Fruit fly (Drosophila melanogaster) whole organism, prepupa: ENCODE data around the gene Pfdn5.

Experiments used
- CG11294 ChIP-seq: fragments of 200-800 bp; sonication (Bioruptor generic); IDR thresholded peaks from 2 replicates; pipeline ENCODE4 v1.3.6; 2022; ENCODE audit warnings: missing biosample characterization, missing genetic modification characterization
- CG11902 ChIP-seq: fragments of 200-800 bp; sonication (Bioruptor generic); optimal IDR thresholded peaks from 3 replicates; lab custom pipeline; 2016; ENCODE audit warnings: missing biosample characterization, missing genetic modification characterization
- CG15336 ChIP-seq: fragments of 200-800 bp; sonication (Bioruptor generic); IDR thresholded peaks from 2 replicates; pipeline ENCODE4 v1.3.6; 2022; ENCODE audit warnings: missing biosample characterization, missing genetic modification characterization
- CG16779 ChIP-seq: fragments of 200-800 bp; sonication (Bioruptor generic); optimal IDR thresholded peaks from 3 replicates; lab custom pipeline; 2017; ENCODE audit warnings: missing biosample characterization, mild to moderate bottlenecking, missing genetic modification characterization
- CG31627 ChIP-seq: fragments of 200-800 bp; sonication (Bioruptor generic); optimal IDR thresholded peaks from 3 replicates; lab custom pipeline; 2016; ENCODE audit warnings: missing biosample characterization, missing genetic modification characterization
- CG32006 ChIP-seq: fragments of 200-800 bp; sonication (Bioruptor generic); optimal IDR thresholded peaks from 3 replicates; lab custom pipeline; 2017; ENCODE audit warnings: missing biosample characterization, mild to moderate bottlenecking, missing genetic modification characterization
- CG34406 ChIP-seq: fragments of 200-800 bp; sonication (Bioruptor generic); optimal IDR thresholded peaks from 3 replicates; lab custom pipeline; 2016; ENCODE audit warnings: missing biosample characterization, missing genetic modification characterization
- CG3919 ChIP-seq: fragments of 200-800 bp; sonication (Bioruptor generic); optimal IDR thresholded peaks from 3 replicates; lab custom pipeline; 2016; ENCODE audit warnings: missing biosample characterization, missing genetic modification characterization
- CG4318 ChIP-seq: fragments of 200-800 bp; sonication (Bioruptor generic); optimal IDR thresholded peaks from 3 replicates; lab custom pipeline; 2017; ENCODE audit warnings: missing biosample characterization, mild to moderate bottlenecking, missing genetic modification characterization
- CG6163 ChIP-seq: fragments of 200-800 bp; sonication (Bioruptor generic); IDR thresholded peaks from 3 replicates; pipeline ENCODE4 v1.3.6; 2022; ENCODE audit warnings: missing biosample characterization, missing genetic modification characterization
- CG6276 ChIP-seq: fragments of 200-800 bp; sonication (Bioruptor generic); optimal IDR thresholded peaks from 2 replicates; lab custom pipeline; 2017; ENCODE audit warnings: missing biosample characterization, mild to moderate bottlenecking, missing genetic modification characterization
- CG6792 ChIP-seq: fragments of 200-800 bp; sonication (Bioruptor generic); optimal IDR thresholded peaks from 3 replicates; lab custom pipeline; 2016; ENCODE audit warnings: missing biosample characterization, missing genetic modification characterization
- CG6808 ChIP-seq: fragments of 200-800 bp; sonication (Bioruptor generic); optimal IDR thresholded peaks from 3 replicates; lab custom pipeline; 2017; ENCODE audit warnings: missing biosample characterization, missing genetic modification characterization, mild to moderate bottlenecking, moderate library complexity, missing genetic modification reagents
- CG7368 ChIP-seq: fragments of 200-800 bp; sonication (Bioruptor generic); optimal IDR thresholded peaks from 3 replicates; lab custom pipeline; 2016; ENCODE audit warnings: missing biosample characterization, missing genetic modification characterization
- CG8119 ChIP-seq: fragments of 200-800 bp; sonication (Bioruptor generic); IDR thresholded peaks from 3 replicates; pipeline ENCODE4 v1.3.6; 2022; ENCODE audit warnings: missing biosample characterization, missing genetic modification characterization
- CG9139 ChIP-seq: fragments of 200-800 bp; sonication (Bioruptor generic); optimal IDR thresholded peaks from 3 replicates; lab custom pipeline; 2017; ENCODE audit warnings: missing biosample characterization, mild to moderate bottlenecking, missing genetic modification characterization
- Eip75B ChIP-seq: fragments of 200-800 bp; sonication (Bioruptor generic); optimal IDR thresholded peaks from 3 replicates; lab custom pipeline; 2016; ENCODE audit warnings: missing biosample characterization, missing genetic modification characterization
- Eip78C ChIP-seq: fragments of 200-800 bp; sonication (Bioruptor generic); peaks from one replicate; lab custom pipeline; 2016; ENCODE audit warnings: missing biosample characterization, missing genetic modification characterization
- Eip93F ChIP-seq: fragments of 200-800 bp; sonication (Bioruptor generic); optimal IDR thresholded peaks from 2 replicates; lab custom pipeline; 2016; ENCODE audit warnings: missing biosample characterization, mild to moderate bottlenecking, missing genetic modification characterization
- Gug ChIP-seq: fragments of 200-800 bp; sonication (Bioruptor generic); IDR thresholded peaks from 2 replicates; pipeline ENCODE4 v1.3.6; 2022; ENCODE audit warnings: missing biosample characterization, missing genetic modification characterization
- Hr38 ChIP-seq: sonication (Bioruptor generic); optimal IDR thresholded peaks from 2 replicates; lab custom pipeline; 2016; ENCODE audit warnings: missing biosample characterization, missing genetic modification characterization
- Hr39 ChIP-seq: fragments of 200-800 bp; sonication (Bioruptor generic); optimal IDR thresholded peaks from 2 replicates; lab custom pipeline; 2016; ENCODE audit warnings: missing biosample characterization, missing genetic modification characterization
- Hr4 ChIP-seq: fragments of 200-800 bp; sonication (Bioruptor generic); optimal IDR thresholded peaks from 3 replicates; lab custom pipeline; 2016; ENCODE audit warnings: missing biosample characterization, missing genetic modification characterization
- Met ChIP-seq: fragments of 200-800 bp; sonication (Bioruptor generic); optimal IDR thresholded peaks from 3 replicates; lab custom pipeline; 2016; ENCODE audit warnings: missing biosample characterization, missing genetic modification characterization
- Smox ChIP-seq: fragments of 200-800 bp; sonication (Bioruptor generic); optimal IDR thresholded peaks from 3 replicates; lab custom pipeline; 2016; ENCODE audit warnings: missing biosample characterization, missing genetic modification characterization
- Sox14 ChIP-seq: fragments of 200-800 bp; sonication (Bioruptor generic); optimal IDR thresholded peaks from 3 replicates; lab custom pipeline; 2016; ENCODE audit warnings: missing biosample characterization, missing genetic modification characterization
- cyc ChIP-seq: fragments of 200-800 bp; sonication (Bioruptor generic); optimal IDR thresholded peaks from 3 replicates; lab custom pipeline; 2016; ENCODE audit warnings: missing biosample characterization, missing genetic modification characterization
- dsx ChIP-seq: fragments of 200-800 bp; optimal IDR thresholded peaks from 3 replicates; lab custom pipeline; 2019; ENCODE audit warnings: missing biosample characterization, mild to moderate bottlenecking, missing genetic modification characterization, moderate library complexity; ENCODE audit not compliant: poor library complexity, severe bottlenecking
- eg ChIP-seq: fragments of 200-800 bp; sonication (Bioruptor generic); IDR thresholded peaks from 3 replicates; pipeline ENCODE4 v1.3.6; 2022; ENCODE audit warnings: missing biosample characterization, missing genetic modification characterization
- esn ChIP-seq: fragments of 200-800 bp; sonication (Bioruptor generic); optimal IDR thresholded peaks from 2 replicates; lab custom pipeline; 2016; ENCODE audit warnings: missing biosample characterization, mild to moderate bottlenecking, missing genetic modification characterization, moderate library complexity
- fkh ChIP-seq: fragments of 200-800 bp; sonication (Bioruptor generic); optimal IDR thresholded peaks from 3 replicates; lab custom pipeline; 2017; ENCODE audit warnings: missing biosample characterization, mild to moderate bottlenecking, missing genetic modification characterization, moderate library complexity
- lz ChIP-seq: fragments of 200-800 bp; sonication (Bioruptor generic); optimal IDR thresholded peaks from 3 replicates; lab custom pipeline; 2016; ENCODE audit warnings: missing biosample characterization, missing genetic modification characterization
- net ChIP-seq: fragments of 200-800 bp; sonication (Bioruptor generic); optimal IDR thresholded peaks from 3 replicates; lab custom pipeline; 2016; ENCODE audit warnings: missing biosample characterization, missing genetic modification characterization
- pdm3 ChIP-seq: fragments of 200-800 bp; sonication (Bioruptor generic); optimal IDR thresholded peaks from 3 replicates; lab custom pipeline; 2016; ENCODE audit warnings: missing biosample characterization, missing genetic modification characterization
- salr ChIP-seq, 2 experiments: fragments of 200-800 bp; sonication (Bioruptor generic); optimal IDR thresholded peaks; 3 replicates each; lab custom pipeline; 2016 to 2018; ENCODE audit warnings: missing biosample characterization in 2 of 2, missing genetic modification characterization in 2 of 2, mild to moderate bottlenecking in 1 of 2
- spab ChIP-seq: fragments of 200-800 bp; sonication (Bioruptor generic); optimal IDR thresholded peaks from 2 replicates; lab custom pipeline; 2017; ENCODE audit warnings: missing biosample characterization, mild to moderate bottlenecking, missing genetic modification characterization, missing genetic modification reagents
- svp ChIP-seq: fragments of 200-800 bp; sonication (Bioruptor generic); peaks from one replicate; lab custom pipeline; 2016; ENCODE audit warnings: missing biosample characterization, missing genetic modification characterization
- topi ChIP-seq: fragments of 200-800 bp; sonication (Bioruptor generic); optimal IDR thresholded peaks from 3 replicates; lab custom pipeline; 2016; ENCODE audit warnings: missing biosample characterization, missing genetic modification characterization
- vri ChIP-seq: fragments of 200-800 bp; sonication (Bioruptor generic); optimal IDR thresholded peaks from 3 replicates; lab custom pipeline; 2016; ENCODE audit warnings: missing biosample characterization, mild to moderate bottlenecking, missing genetic modification characterization

Pfdn5 gene

DNA sequence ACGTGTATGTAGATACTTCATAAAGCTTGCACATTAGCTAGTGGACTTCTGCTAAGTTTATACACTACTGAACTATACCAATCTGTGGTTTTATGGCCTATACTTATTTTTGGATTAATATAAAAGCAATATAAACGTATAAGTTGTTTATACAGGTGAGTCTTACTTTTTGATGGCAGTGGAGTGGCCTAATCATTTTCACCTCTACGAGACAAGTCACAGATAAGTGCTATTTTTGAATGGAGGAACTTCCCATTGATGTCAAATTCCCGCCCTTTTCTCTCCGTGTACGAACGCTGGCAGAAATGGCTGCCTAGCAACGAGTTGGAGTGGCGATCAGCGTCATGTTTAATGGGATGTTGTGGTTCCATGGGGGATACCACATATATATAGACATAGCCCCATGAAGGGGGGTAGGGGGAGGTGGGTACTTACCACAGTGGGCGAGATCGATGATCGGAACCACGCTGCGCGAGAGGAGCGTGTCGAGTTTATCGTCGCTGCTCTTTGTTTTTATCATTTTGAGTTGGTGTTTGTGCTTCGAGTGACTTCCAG, 39.6 kb downstream of the Pfdn5 start (continued):
- TF ChIP-seq CG15336 (GFP tag; lab: Robert Waterston, UW) (no peak), CG16779 (tag; lab: Kevin White, UChicago) (no peak), Gug (GFP tag; lab: Robert Waterston, UW) (peak; percentile 29; the same call in 1 of the 2 replicates), CG4318 (GFP tag; lab: Kevin White, UChicago) (peak; percentile 35), Eip93F (GFP tag; lab: Kevin White, UChicago) (no peak), Hr4 (GFP tag; lab: Kevin White, UChicago) (peak; percentile 45), CG31627 (GFP tag; lab: Kevin White, UChicago) (no peak), CG3919 (peak; percentile 30), CG34406 (GFP tag; lab: Kevin White, UChicago) (no peak), pdm3 (GFP tag; lab: Kevin White, UChicago) (peak; percentile 48), esn (peak; percentile 38), CG8119 (GFP tag; lab: Robert Waterston, UW) (no peak), svp (GFP tag; lab: Kevin White, UChicago) (peak; percentile 67), Met (GFP tag; lab: Kevin White, UChicago) (peak; percentile 37), topi (GFP tag; lab: Kevin White, UChicago) (peak; percentile 20), CG7368 (GFP tag; lab: Kevin White, UChicago) (no peak), lz (GFP tag; lab: Kevin White, UChicago) (peak; percentile 3), CG6163 (GFP tag; lab: Robert Waterston, UW) (peak; percentile 56; the same call in 1 of the 3 replicates), Hr39 (peak; percentile 15), salr (GFP tag; optimal IDR thresholded peaks at IDR 0.05; lab: Kevin White, UChicago) (peak in 1 of 2 experiments; percentile 63), CG32006 (peak; percentile 67), fkh (peak; percentile 28), spab (peak; percentile 49), CG6792 (GFP tag; lab: Kevin White, UChicago) (peak; percentile 23), CG11294 (GFP tag; lab: Robert Waterston, UW) (no peak), Eip78C (GFP tag; lab: Kevin White, UChicago) (peak; percentile 91), dsx (GFP tag; lab: Kevin White, UChicago) (no peak), Smox (GFP tag; lab: Kevin White, UChicago) (peak; percentile 14), eg (peak; percentile 69), net (GFP tag; lab: Kevin White, UChicago) (peak; percentile 10)

dm6 chr3R:22527192-22527591, 40.4 kb downstream of the Pfdn5 start:
- TF ChIP-seq CG11902: no peak
- peak; percentile 62 for TF ChIP-seq vri
- TF ChIP-seq Met (GFP tag; lab: Kevin White, UChicago): no peak

DNA sequence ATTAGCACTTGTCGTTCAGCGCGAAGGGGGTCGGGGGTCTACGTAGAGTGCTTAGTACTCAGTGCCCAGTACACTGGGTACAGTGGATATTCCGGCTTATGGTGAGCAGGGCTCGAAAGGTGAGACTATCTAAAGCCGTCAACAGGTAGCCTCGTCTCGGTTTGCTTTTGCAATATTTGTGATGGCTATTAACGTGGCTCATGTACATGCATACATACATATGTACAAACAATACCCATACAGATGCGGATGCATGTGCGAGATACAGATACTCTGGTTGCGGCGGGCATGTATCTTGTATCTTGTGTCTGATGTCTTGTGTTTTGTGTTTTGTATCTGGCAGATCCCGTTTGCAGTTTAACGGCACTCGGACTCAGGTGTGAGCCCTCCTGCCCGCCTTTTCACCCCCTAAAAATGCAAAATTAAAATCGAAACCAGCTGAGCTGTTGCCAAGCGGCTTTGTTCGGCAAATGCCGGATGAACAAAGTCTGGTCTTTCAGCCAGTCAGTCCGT, 40.9 kb downstream of the Pfdn5 start:
- no peak for TF ChIP-seq CG6276 (GFP tag; lab: Kevin White, UChicago)
- peak; percentile 70 for TF ChIP-seq Eip78C (GFP tag; lab: Kevin White, UChicago)
- TF ChIP-seq lz (GFP tag; lab: Kevin White, UChicago): no peak
- TF ChIP-seq Eip75B: no peak
- peak; percentile 42 for TF ChIP-seq fkh
- no peak for TF ChIP-seq CG8119 (GFP tag; lab: Robert Waterston, UW)
- TF ChIP-seq Eip93F (GFP tag; lab: Kevin White, UChicago): no peak
- peak; percentile 42; the same call in 1 of the 3 replicates for TF ChIP-seq CG6163 (GFP tag; lab: Robert Waterston, UW)
- no peak for TF ChIP-seq cyc
- no peak for TF ChIP-seq esn
- TF ChIP-seq CG6808 (GFP tag; lab: Kevin White, UChicago): peak; percentile 7
- TF ChIP-seq Hr38 (GFP tag; lab: Kevin White, UChicago): no peak
- peak; percentile 4 for TF ChIP-seq CG9139 (GFP tag; lab: Kevin White, UChicago)
- TF ChIP-seq Sox14 (GFP tag; lab: Kevin White, UChicago): no peak
